Worm (Caenorhabditis elegans) whole organism, L1 larva: ENCODE data around the gene F42A10.7.
A peak's percentile ranks its signal among the peaks of the same experiment; 100 is the strongest.

Experiments
- F16B12.6 ChIP-seq: fragments of 150-350 bp; optimal IDR thresholded peaks from 2 replicates; lab custom pipeline; 2014; ENCODE audit warnings: missing biosample characterization, missing genetic modification characterization
- Y116A8C.19 ChIP-seq: sonication (generic microtip); optimal IDR thresholded peaks from 2 replicates; lab custom pipeline; 2016; ENCODE audit warnings: missing compliant biosample characterization, missing genetic modification characterization, borderline replicate concordance
- aha-1 ChIP-seq: fragments of 150-350 bp; optimal IDR thresholded peaks from 2 replicates; lab custom pipeline; 2014; ENCODE audit warnings: missing biosample characterization, missing genetic modification characterization
- ama-1 ChIP-seq: fragments of 150-350 bp; optimal IDR thresholded peaks from 2 replicates; lab custom pipeline; 2014
- blmp-1 ChIP-seq: fragments of 150-350 bp; optimal IDR thresholded peaks from 2 replicates; lab custom pipeline; 2014; ENCODE audit warnings: missing biosample characterization, missing genetic modification characterization
- ceh-63 ChIP-seq: fragments of 200-800 bp; sonication (Bioruptor generic); optimal IDR thresholded peaks from 2 replicates; lab custom pipeline; 2018; ENCODE audit warnings: mild to moderate bottlenecking, missing genetic modification characterization, missing compliant biosample characterization
- ceh-8 ChIP-seq: fragments of 200-800 bp; sonication (Bioruptor generic); optimal IDR thresholded peaks from 2 replicates; lab custom pipeline; 2018; ENCODE audit warnings: mild to moderate bottlenecking, missing genetic modification characterization, moderate library complexity, missing compliant biosample characterization
- ceh-82 ChIP-seq, 3 experiments: fragments of 150-350 bp in 1 of 3; sonication (generic microtip) in 2 of 3; optimal IDR thresholded peaks; 2 replicates each; lab custom pipeline; 2014 to 2017; ENCODE audit warnings: missing biosample characterization in 3 of 3, missing genetic modification characterization in 3 of 3
- ceh-88 ChIP-seq: fragments of 200-800 bp; sonication (Bioruptor generic); IDR thresholded peaks from 2 replicates; pipeline ENCODE4 v1.3.6; 2022; ENCODE audit warnings: missing genetic modification characterization, missing compliant biosample characterization
- dpl-1 ChIP-seq, 3 experiments: fragments of 150-350 bp in 2 of 3; sonication (generic microtip) in 1 of 3; optimal IDR thresholded peaks; 2 replicates each; lab custom pipeline; 2014 to 2017; ENCODE audit warnings: missing biosample characterization in 3 of 3, missing genetic modification characterization in 3 of 3, missing genetic modification reagents in 3 of 3
- efl-1 ChIP-seq, 4 experiments: fragments of 150-350 bp; optimal IDR thresholded peaks in 3 of 4; peaks in 1 of 4; 1 replicate in 1 of 4; 2 replicates in 3 of 4; lab custom pipeline; 2014; ENCODE audit warnings: missing biosample characterization in 2 of 4, missing genetic modification characterization in 2 of 4, missing genetic modification reagents in 2 of 4
- efl-3 ChIP-seq: fragments of 200-800 bp; sonication (Bioruptor generic); optimal IDR thresholded peaks from 2 replicates; lab custom pipeline; 2018; ENCODE audit warnings: mild to moderate bottlenecking, missing genetic modification characterization, missing compliant biosample characterization
- egl-13 ChIP-seq: sonication (generic microtip); optimal IDR thresholded peaks from 2 replicates; lab custom pipeline; 2016; ENCODE audit warnings: missing genotype, missing genetic modification reagents, missing genetic modification characterization, missing compliant biosample characterization
- elt-3 ChIP-seq, 6 experiments: fragments of 150-350 bp in 1 of 6; sonication (generic microtip); optimal IDR thresholded peaks; 2 replicates each; lab custom pipeline; 2017 to 2018; ENCODE audit warnings: missing biosample characterization in 6 of 6, missing genetic modification characterization in 6 of 6, inconsistent platforms in 1 of 6
- fkh-10 ChIP-seq: sonication (generic microtip); optimal IDR thresholded peaks from 2 replicates; lab custom pipeline; 2017; ENCODE audit warnings: missing biosample characterization, missing genetic modification reagents, missing genetic modification characterization
- fkh-4 ChIP-seq: sonication (generic microtip); optimal IDR thresholded peaks from 2 replicates; lab custom pipeline; 2016; ENCODE audit warnings: missing compliant biosample characterization, missing genetic modification characterization, borderline replicate concordance
- fos-1 ChIP-seq: fragments of 150-350 bp; optimal IDR thresholded peaks from 2 replicates; lab custom pipeline; 2014; ENCODE audit warnings: missing biosample characterization, missing genetic modification characterization
- grh-1 ChIP-seq: fragments of 200-800 bp; sonication (Bioruptor generic); IDR thresholded peaks from 2 replicates; pipeline ENCODE4 v1.3.6; 2022; ENCODE audit warnings: missing genetic modification reagents, missing genetic modification characterization, missing compliant biosample characterization
- hlh-4 ChIP-seq: sonication (generic microtip); optimal IDR thresholded peaks from 2 replicates; lab custom pipeline; 2016; ENCODE audit warnings: mild to moderate bottlenecking, missing genetic modification characterization, missing compliant biosample characterization
- hpl-2 ChIP-seq: fragments of 150-350 bp; optimal IDR thresholded peaks from 2 replicates; lab custom pipeline; 2014; ENCODE audit warnings: missing biosample characterization, missing genetic modification reagents, missing genetic modification characterization
- irx-1 ChIP-seq: sonication (generic microtip); optimal IDR thresholded peaks from 2 replicates; lab custom pipeline; 2016; ENCODE audit warnings: missing genetic modification characterization, missing compliant biosample characterization
- isw-1 ChIP-seq: fragments of 200-800 bp; sonication (Bioruptor generic); IDR thresholded peaks from 2 replicates; pipeline ENCODE4 v1.3.6; 2022; ENCODE audit warnings: missing genetic modification characterization, missing compliant biosample characterization
- jun-1 ChIP-seq: fragments of 150-350 bp; optimal IDR thresholded peaks from 2 replicates; lab custom pipeline; 2014; ENCODE audit warnings: missing biosample characterization, missing genetic modification reagents, missing genetic modification characterization
- lin-13 ChIP-seq: fragments of 150-350 bp; optimal IDR thresholded peaks from 2 replicates; lab custom pipeline; 2014; ENCODE audit warnings: missing biosample characterization, missing genetic modification reagents, missing genetic modification characterization
- lin-15B ChIP-seq: fragments of 150-350 bp; sonication (generic microtip); optimal IDR thresholded peaks from 3 replicates; lab custom pipeline; 2014; ENCODE audit warnings: missing biosample characterization, missing genetic modification characterization
- lin-35 ChIP-seq, 2 experiments: fragments of 150-350 bp; optimal IDR thresholded peaks; 2 replicates each; lab custom pipeline; 2014; ENCODE audit warnings: missing biosample characterization in 2 of 2, missing genetic modification characterization in 2 of 2, missing genetic modification reagents in 2 of 2
- lir-3 ChIP-seq: sonication (generic microtip); optimal IDR thresholded peaks from 2 replicates; lab custom pipeline; 2016; ENCODE audit warnings: mild to moderate bottlenecking, missing genetic modification characterization, moderate library complexity, missing compliant biosample characterization; ENCODE audit not compliant: poor library complexity
- lsy-2 ChIP-seq, 2 experiments: fragments of 150-350 bp; optimal IDR thresholded peaks; 2 replicates each; lab custom pipeline; 2014; ENCODE audit warnings: missing biosample characterization in 2 of 2, missing genetic modification characterization in 2 of 2
- mdl-1 ChIP-seq, 2 experiments: fragments of 150-350 bp; optimal IDR thresholded peaks; 2 replicates each; lab custom pipeline; 2014 to 2017; ENCODE audit warnings: missing biosample characterization in 2 of 2, missing genetic modification characterization in 2 of 2, inconsistent platforms in 1 of 2
- nhr-11 ChIP-seq: fragments of 150-350 bp; optimal IDR thresholded peaks from 2 replicates; lab custom pipeline; 2014; ENCODE audit warnings: missing biosample characterization, missing genetic modification characterization
- nhr-19 ChIP-seq: fragments of 200-800 bp; sonication (Bioruptor generic); conservative IDR thresholded peaks from 2 replicates; pipeline ENCODE4 v1.3.6; 2022; ENCODE audit warnings: missing genetic modification characterization, missing compliant biosample characterization
- nhr-20 ChIP-seq: sonication (generic microtip); optimal IDR thresholded peaks from 2 replicates; lab custom pipeline; 2016; ENCODE audit warnings: mild to moderate bottlenecking, missing genetic modification characterization, missing compliant biosample characterization
- nhr-28 ChIP-seq: fragments of 150-350 bp; optimal IDR thresholded peaks from 2 replicates; lab custom pipeline; 2014; ENCODE audit warnings: missing biosample characterization, missing genetic modification characterization
- nhr-47 ChIP-seq: sonication (generic microtip); optimal IDR thresholded peaks from 2 replicates; lab custom pipeline; 2016; ENCODE audit warnings: mild to moderate bottlenecking, missing genetic modification characterization, moderate library complexity, missing compliant biosample characterization
- nhr-71 ChIP-seq: sonication (generic microtip); optimal IDR thresholded peaks from 2 replicates; lab custom pipeline; 2016; ENCODE audit warnings: mild to moderate bottlenecking, missing genetic modification characterization, moderate library complexity, missing compliant biosample characterization
- nhr-76 ChIP-seq: sonication (generic microtip); optimal IDR thresholded peaks from 2 replicates; lab custom pipeline; 2017; ENCODE audit warnings: missing biosample characterization, missing genetic modification characterization
- nhr-77 ChIP-seq: fragments of 150-350 bp; optimal IDR thresholded peaks from 2 replicates; lab custom pipeline; 2014; ENCODE audit warnings: missing biosample characterization, missing genetic modification characterization
- nhr-85 ChIP-seq: sonication (generic microtip); peaks from one replicate; lab custom pipeline; 2016; ENCODE audit warnings: missing genetic modification characterization, inconsistent platforms, missing compliant biosample characterization
- nhr-90 ChIP-seq: sonication (generic microtip); optimal IDR thresholded peaks from 2 replicates; lab custom pipeline; 2016; ENCODE audit warnings: mild to moderate bottlenecking, missing genetic modification characterization, missing compliant biosample characterization; ENCODE audit not compliant: poor library complexity
- rnt-1 ChIP-seq: sonication (generic microtip); optimal IDR thresholded peaks from 2 replicates; lab custom pipeline; 2016; ENCODE audit warnings: mild to moderate bottlenecking, missing genetic modification characterization, moderate library complexity, missing compliant biosample characterization
- skn-1 ChIP-seq: fragments of 150-350 bp; optimal IDR thresholded peaks from 2 replicates; lab custom pipeline; 2014; ENCODE audit warnings: missing biosample characterization, missing genetic modification characterization
- snu-23 ChIP-seq: sonication (generic microtip); optimal IDR thresholded peaks from 2 replicates; lab custom pipeline; 2016; ENCODE audit warnings: missing genetic modification characterization, missing compliant biosample characterization
- sox-4 ChIP-seq: sonication (generic microtip); optimal IDR thresholded peaks from 2 replicates; lab custom pipeline; 2016; ENCODE audit warnings: missing genetic modification characterization, missing compliant biosample characterization
- swsn-7 ChIP-seq: sonication (generic microtip); optimal IDR thresholded peaks from 2 replicates; lab custom pipeline; 2016; ENCODE audit warnings: missing genetic modification characterization, missing compliant biosample characterization
- tbx-2 ChIP-seq: sonication (generic microtip); optimal IDR thresholded peaks from 2 replicates; lab custom pipeline; 2016; ENCODE audit warnings: missing genetic modification characterization, missing compliant biosample characterization
- tlp-1 ChIP-seq: fragments of 150-350 bp; optimal IDR thresholded peaks from 2 replicates; lab custom pipeline; 2014; ENCODE audit warnings: missing biosample characterization, missing genetic modification characterization
- unc-130 ChIP-seq: fragments of 150-350 bp; optimal IDR thresholded peaks from 2 replicates; lab custom pipeline; 2017; ENCODE audit warnings: missing biosample characterization, missing genetic modification characterization, inconsistent platforms
- xbp-1 ChIP-seq: sonication (generic microtip); optimal IDR thresholded peaks from 2 replicates; lab custom pipeline; 2016; ENCODE audit warnings: missing genetic modification characterization, missing compliant biosample characterization
- zip-4 ChIP-seq: fragments of 200-800 bp; sonication (Bioruptor generic); optimal IDR thresholded peaks from 2 replicates; lab custom pipeline; 2018; ENCODE audit warnings: mild to moderate bottlenecking, missing genetic modification characterization, moderate library complexity, missing compliant biosample characterization
- ztf-4 ChIP-seq: fragments of 150-350 bp; optimal IDR thresholded peaks from 2 replicates; lab custom pipeline; 2014; ENCODE audit warnings: missing biosample characterization, missing genetic modification characterization

F42A10.7 gene

ce11 chrIII:6176172-6176571 lies 2.3 kb downstream of the F42A10.7 start:
- no peak for TF ChIP-seq tlp-1

DNA sequence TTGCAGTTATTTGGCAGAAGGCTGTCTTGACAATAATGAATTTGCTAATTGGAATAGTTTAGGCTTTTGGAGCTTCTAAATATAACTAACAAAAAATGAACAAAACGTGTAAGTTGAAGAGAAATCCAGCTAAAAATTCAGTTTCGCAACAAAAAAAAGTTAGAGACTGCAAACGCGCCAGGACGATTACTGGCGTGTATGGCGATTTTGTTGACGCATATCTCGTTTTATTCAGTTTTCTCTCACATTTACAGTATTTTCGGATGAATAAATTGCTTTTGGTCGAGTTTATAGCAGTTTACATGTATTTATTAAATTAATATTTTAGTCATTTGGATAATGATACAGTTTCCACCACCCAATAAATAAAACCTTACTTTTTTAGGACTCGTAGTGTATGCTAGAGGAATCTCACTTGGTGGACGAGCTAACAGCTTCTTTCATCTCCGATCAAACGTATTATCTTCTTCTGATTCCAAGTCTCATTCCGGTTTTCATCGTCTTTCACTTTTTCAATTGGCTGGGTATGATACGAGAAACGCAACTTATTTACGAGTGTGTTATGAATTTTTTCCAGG lies 5.4 kb downstream of the F42A10.7 start, which contains the start of the genes abcf-3 and F42A10.5:
Gene abcf-3, plus strand, starts transcription at position 384 of the 578 bp plus-strand sequence.
Gene F42A10.5, minus strand, starts transcription at position 458 of the 578 bp plus-strand sequence.
- TF ChIP-seq nhr-19 (GFP tag; lab: Robert Waterston, UW) (peak; percentile 73), tbx-2 (tag; lab: Kevin White, UChicago) (peak; percentile 62), sox-4 (tag; lab: Kevin White, UChicago) (no peak), fkh-4 (tag; lab: Kevin White, UChicago) (peak; percentile 5), nhr-77 (tag; lab: Kevin White, UChicago) (peak; percentile 55), blmp-1 (peak; percentile 59), ceh-88 (GFP tag; lab: Robert Waterston, UW) (no peak), nhr-47 (tag; lab: Kevin White, UChicago) (peak; percentile 76), ceh-63 (GFP tag; lab: Kevin White, UChicago) (no peak), F16B12.6 (tag; lab: Kevin White, UChicago) (peak; percentile 65), xbp-1 (peak; percentile 61), efl-1 (optimal IDR thresholded peaks at IDR 0.05; lab: Kevin White, UChicago) (peak; percentile 72 to 81), efl-1 (GFP tag; optimal IDR thresholded peaks at IDR 0.05 in 1 of 2; lab: Kevin White, UChicago) (peak; percentile 77 to 98), mdl-1 (tag; optimal IDR thresholded peaks at IDR 0.05; lab: Kevin White, UChicago) (peak in 1 of 2 experiments; percentile 50), zip-4 (GFP tag; lab: Kevin White, UChicago) (peak; percentile 21), nhr-76 (tag; lab: Kevin White, UChicago) (no peak), fos-1 (peak; percentile 68), jun-1 (tag; lab: Kevin White, UChicago) (peak; percentile 56), Y116A8C.19 (tag; lab: Kevin White, UChicago) (no peak), isw-1 (GFP tag; lab: Robert Waterston, UW) (peak; percentile 61), lir-3 (no peak), ama-1 (no peak), hpl-2 (peak; percentile 38), nhr-85 (tag; lab: Kevin White, UChicago) (peak; percentile 85), efl-3 (GFP tag; lab: Kevin White, UChicago) (no peak), nhr-20 (tag; lab: Kevin White, UChicago) (peak; percentile 71), grh-1 (GFP tag; lab: Robert Waterston, UW) (peak; percentile 62), lin-15B (peak; percentile 45), nhr-90 (tag; lab: Kevin White, UChicago) (peak; percentile 64), rnt-1 (peak; percentile 83), aha-1 (tag; lab: Kevin White, UChicago) (peak; percentile 18), unc-130 (peak; percentile 76), nhr-11 (tag; lab: Kevin White, UChicago) (peak; percentile 5), swsn-7 (tag; lab: Kevin White, UChicago) (peak; percentile 77), skn-1 (peak; percentile 85), lsy-2 (tag; optimal IDR thresholded peaks at IDR 0.05; lab: Kevin White, UChicago) (peak; percentile 81 to 89), nhr-28 (no peak), nhr-71 (tag; lab: Kevin White, UChicago) (peak; percentile 84), ceh-8 (GFP tag; lab: Kevin White, UChicago) (no peak), egl-13 (tag; lab: Kevin White, UChicago) (peak; percentile 20), elt-3 (tag; optimal IDR thresholded peaks at IDR 0.05; lab: Kevin White, UChicago) (peak in 2 of 6 experiments; percentile 46 to 78), tlp-1 (no peak), ztf-4 (peak; percentile 30), dpl-1 (GFP tag; optimal IDR thresholded peaks at IDR 0.05; lab: Kevin White, UChicago) (peak; percentile 73 to 77 (median 76)), ceh-82 (tag; optimal IDR thresholded peaks at IDR 0.05; lab: Kevin White, UChicago) (peak; percentile 67 to 80 (median 76)), lin-35 (GFP tag; optimal IDR thresholded peaks at IDR 0.05; lab: Kevin White, UChicago) (peak; percentile 73 to 85), lin-13 (peak; percentile 60), irx-1 (peak; percentile 63), fkh-10 (GFP tag; lab: Kevin White, UChicago) (peak; percentile 57), snu-23 (GFP tag; lab: Kevin White, UChicago) (peak; percentile 78), hlh-4 (tag; lab: Kevin White, UChicago) (no peak)
